Fruit fly (Drosophila melanogaster): Measurements from ENCODE around the gene Tk.

dm6 chr3R:11949387-11950029 lies 55.8 kb downstream of the Tk start, which contains the start of gene CG31211:
- TF ChIP-seq CG8478 (optimal IDR thresholded peaks at IDR 0.05) (no peak), CG11504 (tag; optimal IDR thresholded peaks at IDR 0.05) (no peak), Pdp1 (GFP tag; optimal IDR thresholded peaks at IDR 0.05) (no peak), seq (GFP tag; IDR thresholded peaks at IDR 0.05) (no peak), Opbp (GFP tag; IDR thresholded peaks at IDR 0.05; ENCODE audit: partially characterized antibody) (no peak), gro (GFP tag; optimal IDR thresholded peaks at IDR 0.05) (no peak), CG17385 (GFP tag; optimal IDR thresholded peaks at IDR 0.05) (no peak), vvl (GFP tag; IDR thresholded peaks at IDR 0.05) (no peak), ato (GFP tag; IDR thresholded peaks at IDR 0.05; ENCODE audit: partially characterized antibody) (no peak), CTCF (GFP tag; optimal IDR thresholded peaks at IDR 0.05) (no peak), CG7987 (GFP tag; optimal IDR thresholded peaks at IDR 0.05) (no peak), GATAe (GFP tag; conservative IDR thresholded peaks at IDR 0.05) (no peak)
